Fruit fly (Drosophila melanogaster) whole organism, embryonic: ENCODE results near the gene CG5157.

ENCODE experiments used
- Asciz ChIP-seq: fragments of 200-800 bp; sonication (Bioruptor generic); optimal IDR thresholded peaks from 2 replicates; lab custom pipeline; 2017; ENCODE audit warnings: missing biosample characterization, mild to moderate bottlenecking, missing genetic modification characterization, missing genetic modification reagents
- Atf-2 ChIP-seq: fragments of 200-800 bp; sonication (Bioruptor generic); optimal IDR thresholded peaks from 2 replicates; lab custom pipeline; 2016; ENCODE audit warnings: missing biosample characterization, missing genetic modification characterization
- Atf6 ChIP-seq: fragments of 200-800 bp; sonication (Bioruptor generic); IDR thresholded peaks from 2 replicates; pipeline ENCODE4 v1.3.6; 2022; ENCODE audit warnings: missing biosample characterization, missing genetic modification characterization
- Bdp1 ChIP-seq: fragments of 200-800 bp; sonication (Bioruptor generic); optimal IDR thresholded peaks from 3 replicates; lab custom pipeline; 2016; ENCODE audit warnings: missing biosample characterization, missing genetic modification characterization
- CG10147 ChIP-seq: fragments of 200-800 bp; sonication (Bioruptor generic); optimal IDR thresholded peaks from 2 replicates; lab custom pipeline; 2019; ENCODE audit warnings: missing biosample characterization, mild to moderate bottlenecking, missing genetic modification characterization, moderate library complexity
- CG1024 ChIP-seq: fragments of 200-800 bp; sonication (Bioruptor generic); IDR thresholded peaks from 2 replicates; pipeline ENCODE4 v1.3.6; 2022; ENCODE audit warnings: missing biosample characterization, missing genetic modification characterization
- CG11504 ChIP-seq: fragments of 200-800 bp; sonication (Bioruptor generic); optimal IDR thresholded peaks from 3 replicates; lab custom pipeline; 2019; ENCODE audit warnings: missing biosample characterization, mild to moderate bottlenecking, missing genetic modification characterization, moderate library complexity
- CG14050 ChIP-seq: fragments of 200-800 bp; sonication (Bioruptor generic); IDR thresholded peaks from 3 replicates; pipeline ENCODE4 v1.3.6; 2022; ENCODE audit warnings: missing biosample characterization, missing genetic modification characterization
- CG15601 ChIP-seq: fragments of 200-800 bp; sonication (Bioruptor generic); optimal IDR thresholded peaks from 3 replicates; lab custom pipeline; 2019; ENCODE audit warnings: missing biosample characterization, mild to moderate bottlenecking, missing genetic modification characterization, moderate library complexity
- CG1792 ChIP-seq: fragments of 200-800 bp; sonication (Bioruptor generic); optimal IDR thresholded peaks from 2 replicates; lab custom pipeline; 2016; ENCODE audit warnings: missing biosample characterization, missing genetic modification characterization
- CG2199 ChIP-seq: fragments of 200-800 bp; sonication (Bioruptor generic); IDR thresholded peaks from 3 replicates; pipeline ENCODE4 v1.3.6; 2022; ENCODE audit warnings: missing biosample characterization, missing genetic modification characterization
- CG31224 ChIP-seq: fragments of 200-800 bp; sonication (Bioruptor generic); IDR thresholded peaks from 2 replicates; pipeline ENCODE4 v1.3.6; 2022; ENCODE audit warnings: missing biosample characterization, missing genetic modification characterization
- CG3281 ChIP-seq: fragments of 200-800 bp; sonication (Bioruptor generic); optimal IDR thresholded peaks from 3 replicates; lab custom pipeline; 2017; ENCODE audit warnings: missing biosample characterization, mild to moderate bottlenecking, missing genetic modification characterization
- CG3838 ChIP-seq: fragments of 200-800 bp; sonication (Bioruptor generic); optimal IDR thresholded peaks from 3 replicates; lab custom pipeline; 2016; ENCODE audit warnings: missing biosample characterization, missing genetic modification characterization
- CG4424 ChIP-seq: fragments of 200-800 bp; sonication (Bioruptor generic); optimal IDR thresholded peaks from 3 replicates; lab custom pipeline; 2016; ENCODE audit warnings: missing biosample characterization, missing genetic modification characterization
- CG4707 ChIP-seq: fragments of 200-800 bp; sonication (Bioruptor generic); optimal IDR thresholded peaks from 2 replicates; lab custom pipeline; 2018; ENCODE audit warnings: missing biosample characterization, mild to moderate bottlenecking, missing genetic modification characterization, moderate library complexity
- CG6654 ChIP-seq: fragments of 200-800 bp; sonication (Bioruptor generic); optimal IDR thresholded peaks from 2 replicates; lab custom pipeline; 2017; ENCODE audit warnings: missing biosample characterization, mild to moderate bottlenecking, missing genetic modification characterization
- CG8359 ChIP-seq: fragments of 200-800 bp; sonication (Bioruptor generic); optimal IDR thresholded peaks from 2 replicates; lab custom pipeline; 2017; ENCODE audit warnings: missing biosample characterization, mild to moderate bottlenecking, missing genetic modification characterization, borderline replicate concordance
- CG9797 ChIP-seq: fragments of 200-800 bp; sonication (Bioruptor generic); optimal IDR thresholded peaks from 3 replicates; lab custom pipeline; 2018; ENCODE audit warnings: missing biosample characterization, mild to moderate bottlenecking, missing genetic modification characterization
- Chrac-16 ChIP-seq: fragments of 200-800 bp; sonication (Bioruptor generic); optimal IDR thresholded peaks from 3 replicates; lab custom pipeline; 2016; ENCODE audit warnings: missing biosample characterization, missing genetic modification characterization
- Deaf1 ChIP-seq: fragments of 200-800 bp; optimal IDR thresholded peaks from 3 replicates; lab custom pipeline; 2019; ENCODE audit warnings: missing biosample characterization, mild to moderate bottlenecking, missing genetic modification characterization, moderate library complexity
- E2f2 ChIP-seq: fragments of 200-800 bp; sonication (Bioruptor generic); IDR thresholded peaks from 2 replicates; pipeline ENCODE4 v1.3.6; 2022; ENCODE audit warnings: missing biosample characterization, missing genetic modification characterization
- Ets65A ChIP-seq: fragments of 200-800 bp; sonication (Bioruptor generic); peaks from one replicate; lab custom pipeline; 2016; ENCODE audit warnings: missing biosample characterization, missing genetic modification characterization
- Fer1 ChIP-seq: fragments of 200-800 bp; sonication (Bioruptor generic); optimal IDR thresholded peaks from 2 replicates; lab custom pipeline; 2017; ENCODE audit warnings: missing biosample characterization, mild to moderate bottlenecking, missing genetic modification characterization
- MBD-R2 ChIP-seq: fragments of 200-800 bp; sonication (Bioruptor generic); IDR thresholded peaks from 2 replicates; pipeline ENCODE4 v1.3.6; 2022; ENCODE audit warnings: missing biosample characterization, missing genetic modification characterization
- Med ChIP-seq: fragments of 200-800 bp; sonication (Bioruptor generic); peaks from one replicate; lab custom pipeline; 2016; ENCODE audit warnings: missing biosample characterization, missing genetic modification characterization, mild to moderate bottlenecking, inconsistent platforms, moderate library complexity
- Nf-YB ChIP-seq: fragments of 200-800 bp; sonication (Bioruptor generic); optimal IDR thresholded peaks from 3 replicates; lab custom pipeline; 2019; ENCODE audit warnings: missing biosample characterization, mild to moderate bottlenecking, missing genetic modification characterization, moderate library complexity
- Optix ChIP-seq: fragments of 200-800 bp; sonication (Bioruptor generic); IDR thresholded peaks from 3 replicates; pipeline ENCODE4 v1.3.6; 2022; ENCODE audit warnings: missing biosample characterization, missing genetic modification characterization
- PHDP ChIP-seq: fragments of 200-800 bp; sonication (Bioruptor generic); optimal IDR thresholded peaks from 3 replicates; lab custom pipeline; 2018; ENCODE audit warnings: missing biosample characterization, mild to moderate bottlenecking, missing genetic modification characterization, moderate library complexity
- Poxn ChIP-seq: fragments of 200-800 bp; sonication (Bioruptor generic); IDR thresholded peaks from 2 replicates; pipeline ENCODE4 v1.3.6; 2022; ENCODE audit warnings: missing biosample characterization, missing genetic modification characterization
- Sox100B ChIP-seq: fragments of 200-800 bp; sonication (Bioruptor generic); optimal IDR thresholded peaks from 3 replicates; lab custom pipeline; 2018; ENCODE audit warnings: missing biosample characterization, mild to moderate bottlenecking, missing genetic modification characterization
- Sox102F ChIP-seq: fragments of 200-800 bp; sonication (Bioruptor generic); optimal IDR thresholded peaks from 2 replicates; lab custom pipeline; 2018; ENCODE audit warnings: missing biosample characterization, mild to moderate bottlenecking, missing genetic modification characterization, moderate library complexity
- Trl ChIP-seq, 3 experiments: fragments of >200 bp in 2 of 3; fragments of 200-800 bp in 1 of 3; sonication (Bioruptor generic) in 1 of 3; optimal IDR thresholded peaks; 2 replicates in 1 of 3; 3 replicates in 2 of 3; lab custom pipeline; 2016 to 2017; ENCODE audit warnings: missing biosample characterization in 1 of 3, missing genetic modification characterization in 1 of 3
- bab2 ChIP-seq: fragments of 200-800 bp; sonication (Bioruptor generic); optimal IDR thresholded peaks from 2 replicates; lab custom pipeline; 2016; ENCODE audit warnings: missing biosample characterization, missing genetic modification characterization
- bbx ChIP-seq: fragments of 200-800 bp; sonication (Bioruptor generic); IDR thresholded peaks from 2 replicates; pipeline ENCODE4 v1.3.6; 2022; ENCODE audit warnings: missing biosample characterization, missing genetic modification characterization; ENCODE audit not compliant: partially characterized antibody
- cad ChIP-seq: fragments of >200 bp; optimal IDR thresholded peaks from 2 replicates; lab custom pipeline; 2017; ENCODE audit warnings: missing biosample characterization, missing genetic modification characterization
- cato ChIP-seq: fragments of 200-800 bp; sonication (Bioruptor generic); optimal IDR thresholded peaks from 2 replicates; lab custom pipeline; 2016; ENCODE audit warnings: missing biosample characterization, missing genetic modification characterization, borderline replicate concordance
- caup ChIP-seq: fragments of 200-800 bp; sonication (Bioruptor generic); optimal IDR thresholded peaks from 3 replicates; lab custom pipeline; 2017; ENCODE audit warnings: missing biosample characterization, mild to moderate bottlenecking, missing genetic modification characterization, moderate library complexity; ENCODE audit not compliant: severe bottlenecking
- emc ChIP-seq: fragments of 200-800 bp; sonication (Bioruptor generic); optimal IDR thresholded peaks from 2 replicates; lab custom pipeline; 2016; ENCODE audit warnings: missing biosample characterization, missing genetic modification characterization
- esg ChIP-seq: fragments of 200-800 bp; sonication (Bioruptor generic); conservative IDR thresholded peaks from 2 replicates; pipeline ENCODE4 v1.3.6; 2022; ENCODE audit warnings: missing biosample characterization, missing genetic modification characterization
- eve ChIP-seq, 2 experiments: fragments of >200 bp; optimal IDR thresholded peaks; 2 replicates each; lab custom pipeline; 2017; ENCODE audit warnings: missing biosample characterization in 2 of 2, missing genetic modification characterization in 2 of 2
- fd102C ChIP-seq: fragments of 200-800 bp; sonication (Bioruptor generic); optimal IDR thresholded peaks from 2 replicates; lab custom pipeline; 2018; ENCODE audit warnings: missing biosample characterization, mild to moderate bottlenecking, missing genetic modification characterization, moderate library complexity
- ftz-f1 ChIP-seq: fragments of 200-800 bp; sonication (Bioruptor generic); optimal IDR thresholded peaks from 2 replicates; lab custom pipeline; 2016; ENCODE audit warnings: missing biosample characterization, missing genetic modification characterization
- gem ChIP-seq: fragments of 200-800 bp; sonication (Bioruptor generic); optimal IDR thresholded peaks from 2 replicates; lab custom pipeline; 2019; ENCODE audit warnings: missing biosample characterization, mild to moderate bottlenecking, missing genetic modification characterization, moderate library complexity
- grau ChIP-seq: fragments of 200-800 bp; optimal IDR thresholded peaks from 3 replicates; lab custom pipeline; 2019; ENCODE audit warnings: missing biosample characterization, mild to moderate bottlenecking, missing genetic modification characterization, moderate library complexity
- ind ChIP-seq: fragments of 200-800 bp; sonication (Bioruptor generic); optimal IDR thresholded peaks from 3 replicates; lab custom pipeline; 2016; ENCODE audit warnings: missing biosample characterization, missing genetic modification characterization
- inv ChIP-seq: fragments of 200-800 bp; sonication (Bioruptor generic); IDR thresholded peaks from 2 replicates; pipeline ENCODE4 v1.3.6; 2022; ENCODE audit warnings: missing biosample characterization, missing genetic modification characterization; ENCODE audit not compliant: partially characterized antibody
- klu ChIP-seq: fragments of 200-800 bp; sonication (Bioruptor generic); IDR thresholded peaks from 2 replicates; pipeline ENCODE4 v1.3.6; 2022; ENCODE audit warnings: missing biosample characterization, missing genetic modification characterization
- nau ChIP-seq: fragments of 200-800 bp; sonication (Bioruptor generic); optimal IDR thresholded peaks from 3 replicates; lab custom pipeline; 2017; ENCODE audit warnings: missing biosample characterization, mild to moderate bottlenecking, missing genetic modification characterization, missing genetic modification reagents

CG5157 gene

dm6 chr3L:16160420-16161069 is 22.9 kb upstream of the CG5157 start (continued):
- TF ChIP-seq Trl (optimal IDR thresholded peaks at IDR 0.05; lab: Kevin White, UChicago) = no peak
- TF ChIP-seq Trl (GFP tag; optimal IDR thresholded peaks at IDR 0.05; lab: Kevin White, UChicago) = peak; percentile 55
- peak; percentile 78 for TF ChIP-seq CG11504 (tag; lab: Kevin White, UChicago)
- peak; percentile 38; the same call in 1 of the 2 replicates for TF ChIP-seq MBD-R2 (GFP tag; lab: Robert Waterston, UW)
- TF ChIP-seq CG6654 (GFP tag; lab: Kevin White, UChicago) = peak; percentile 25
- no peak for TF ChIP-seq CG4707 (GFP tag; lab: Kevin White, UChicago)
- peak; percentile 59 for TF ChIP-seq klu (GFP tag; lab: Robert Waterston, UW)
- peak; percentile 47 for TF ChIP-seq Chrac-16 (GFP tag; lab: Kevin White, UChicago)
- TF ChIP-seq esg (GFP tag; lab: Robert Waterston, UW) = peak; percentile 47
- no peak for TF ChIP-seq cad (GFP tag; lab: Kevin White, UChicago)
- TF ChIP-seq Ets65A (GFP tag; lab: Kevin White, UChicago) = peak; percentile 96
- peak; percentile 35 for TF ChIP-seq Asciz (GFP tag; lab: Kevin White, UChicago)
- no peak for TF ChIP-seq E2f2 (GFP tag; lab: Robert Waterston, UW)
- peak; percentile 72 for TF ChIP-seq Atf6
- peak; percentile 72 for TF ChIP-seq ind (GFP tag; lab: Kevin White, UChicago)
- peak; percentile 81 for TF ChIP-seq gem (tag; lab: Kevin White, UChicago)
- peak; percentile 24; the same call in 1 of the 3 replicates for TF ChIP-seq CG14050 (GFP tag; lab: Robert Waterston, UW)
- peak; percentile 55 for TF ChIP-seq Sox100B (GFP tag; lab: Kevin White, UChicago)
- TF ChIP-seq grau = peak; percentile 78
- peak; percentile 82 for TF ChIP-seq Med (GFP tag; lab: Kevin White, UChicago)
- TF ChIP-seq ftz-f1 (GFP tag; lab: Kevin White, UChicago) = peak; percentile 11
- peak; percentile 53 for TF ChIP-seq Deaf1 (tag; lab: Kevin White, UChicago)
- peak; percentile 82 for TF ChIP-seq Fer1 (GFP tag; lab: Kevin White, UChicago)
- no peak for TF ChIP-seq CG8359
- no peak for TF ChIP-seq CG9797 (GFP tag; lab: Kevin White, UChicago)
- no peak for TF ChIP-seq inv
- no peak for TF ChIP-seq CG31224 (GFP tag; lab: Robert Waterston, UW)
- peak; percentile 16 for TF ChIP-seq emc (GFP tag; lab: Kevin White, UChicago)
- peak; percentile 45 for TF ChIP-seq CG4424 (GFP tag; lab: Kevin White, UChicago)
- no peak for TF ChIP-seq fd102C (GFP tag; lab: Kevin White, UChicago)
- TF ChIP-seq Nf-YB (GFP tag; lab: Kevin White, UChicago) = peak; percentile 33
- TF ChIP-seq bab2 (GFP tag; lab: Kevin White, UChicago) = peak; percentile 57
- TF ChIP-seq CG1792 (GFP tag; lab: Kevin White, UChicago) = peak; percentile 41
- TF ChIP-seq Atf-2 (GFP tag; lab: Kevin White, UChicago) = peak; percentile 35
- TF ChIP-seq Sox102F = peak; percentile 56
- TF ChIP-seq bbx (GFP tag; lab: Robert Waterston, UW) = no peak
- peak in 1 of 2 experiments; percentile 73 for TF ChIP-seq eve (GFP tag; optimal IDR thresholded peaks at IDR 0.05; lab: Kevin White, UChicago)
- peak; percentile 10; the same call in 1 of the 3 replicates for TF ChIP-seq Optix (GFP tag; lab: Robert Waterston, UW)
- no peak for TF ChIP-seq CG3838 (GFP tag; lab: Kevin White, UChicago)
- peak; percentile 58 for TF ChIP-seq PHDP
- peak; percentile 11 for TF ChIP-seq CG15601 (tag; lab: Kevin White, UChicago)
- no peak for TF ChIP-seq CG2199
- TF ChIP-seq Poxn (GFP tag; lab: Robert Waterston, UW) = no peak
- TF ChIP-seq caup = peak; percentile 16
- TF ChIP-seq nau (GFP tag; lab: Kevin White, UChicago) = peak; percentile 10
- peak; percentile 77 for TF ChIP-seq CG3281 (GFP tag; lab: Kevin White, UChicago)
- peak; percentile 70 for TF ChIP-seq CG10147
- TF ChIP-seq cato (GFP tag; lab: Kevin White, UChicago) = peak; percentile 4
- TF ChIP-seq CG1024 = no peak
- TF ChIP-seq Bdp1 (GFP tag; lab: Kevin White, UChicago) = peak; percentile 65
